Fruit fly (Drosophila melanogaster) whole organism, pupa: ENCODE data around the gene CG31221.

ENCODE experiments used
- CG12605 ChIP-seq: fragments of 200-800 bp; sonication (Bioruptor generic); IDR thresholded peaks from 2 replicates; pipeline ENCODE4 v1.3.6; 2022; ENCODE audit warnings: missing biosample characterization, missing genetic modification characterization
- CG15710 ChIP-seq: fragments of 200-800 bp; sonication (Bioruptor generic); optimal IDR thresholded peaks from 2 replicates; lab custom pipeline; 2018; ENCODE audit warnings: missing biosample characterization, mild to moderate bottlenecking, missing genetic modification characterization, moderate library complexity
- CG34367 ChIP-seq: fragments of 200-800 bp; sonication (Bioruptor generic); optimal IDR thresholded peaks from 2 replicates; lab custom pipeline; 2018; ENCODE audit warnings: missing biosample characterization, mild to moderate bottlenecking, missing genetic modification characterization
- CG8159 ChIP-seq: fragments of 200-800 bp; sonication (Bioruptor generic); optimal IDR thresholded peaks from 3 replicates; lab custom pipeline; 2018; ENCODE audit warnings: missing biosample characterization, mild to moderate bottlenecking, missing genetic modification characterization, moderate library complexity
- D1 ChIP-seq: fragments of 200-800 bp; sonication (Bioruptor generic); optimal IDR thresholded peaks from 2 replicates; lab custom pipeline; 2018; ENCODE audit warnings: missing biosample characterization, mild to moderate bottlenecking, missing genetic modification characterization, moderate library complexity
- EcR ChIP-seq: fragments of 200-800 bp; sonication (Bioruptor generic); optimal IDR thresholded peaks from 3 replicates; lab custom pipeline; 2019; ENCODE audit warnings: missing biosample characterization, missing genetic modification characterization, mild to moderate bottlenecking, moderate library complexity, missing genetic modification reagents
- Pif1A ChIP-seq: fragments of 200-800 bp; sonication (Bioruptor generic); optimal IDR thresholded peaks from 3 replicates; lab custom pipeline; 2016; ENCODE audit warnings: missing biosample characterization, missing genetic modification characterization
- Snoo ChIP-seq: fragments of 200-800 bp; sonication (Bioruptor generic); optimal IDR thresholded peaks from 3 replicates; lab custom pipeline; 2017; ENCODE audit warnings: missing biosample characterization, mild to moderate bottlenecking, missing genetic modification characterization, inconsistent platforms
- gl ChIP-seq: fragments of 200-800 bp; sonication (Bioruptor generic); optimal IDR thresholded peaks from 2 replicates; lab custom pipeline; 2018; ENCODE audit warnings: missing biosample characterization, mild to moderate bottlenecking, missing genetic modification characterization
- rn ChIP-seq: fragments of 200-800 bp; sonication (Bioruptor generic); IDR thresholded peaks from 2 replicates; pipeline ENCODE4 v1.3.6; 2022; ENCODE audit warnings: missing biosample characterization, missing genetic modification characterization

DNA sequence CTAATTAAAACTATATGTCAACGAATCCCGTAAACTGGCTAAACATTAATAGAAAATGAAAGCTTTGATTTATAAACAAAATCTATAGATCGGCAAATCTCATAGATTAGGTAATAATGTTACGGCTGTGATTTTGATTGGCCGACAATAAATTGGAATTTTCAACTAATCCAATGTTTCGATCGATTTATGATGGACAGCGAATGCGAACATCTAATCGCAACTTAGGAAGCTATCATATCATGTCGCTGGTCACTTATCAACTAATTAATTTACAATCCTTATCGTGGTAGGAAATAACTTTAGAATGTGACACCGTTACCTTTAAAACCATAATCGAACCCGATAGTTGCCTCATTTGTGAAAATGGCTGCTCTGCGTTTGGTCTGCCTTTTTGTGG lies 22.6 kb upstream of the CG31221 start, which contains the start of gene CG18493:
- no peak for TF ChIP-seq CG15710 (tag; lab: Kevin White, UChicago)
- no peak for TF ChIP-seq D1 (tag; lab: Kevin White, UChicago)
- no peak for TF ChIP-seq gl (tag; lab: Kevin White, UChicago)
- no peak for TF ChIP-seq CG12605 (GFP tag; lab: Robert Waterston, UW)
- no peak for TF ChIP-seq EcR
- TF ChIP-seq CG8159 (tag; lab: Kevin White, UChicago), result no peak
- TF ChIP-seq CG34367 (tag; lab: Kevin White, UChicago), result no peak
- no peak for TF ChIP-seq rn
- TF ChIP-seq Snoo (tag; lab: Kevin White, UChicago), result no peak
- TF ChIP-seq Pif1A (GFP tag; lab: Kevin White, UChicago), result no peak
